Worm (Caenorhabditis elegans): ENCODE measurements around the gene ins-9.

ins-9 gene

ce11 chrX:8838176-8838575 lies 28.3 kb downstream of the ins-9 start (continued):
- TF ChIP-seq Y56A3A.18 (GFP tag; IDR thresholded peaks at IDR 0.05) (0 out of 2 replicates have a peak, but pooled peaks have one; percentile 80), sdz-38 (tag; optimal IDR thresholded peaks at IDR 0.05) (no peak), let-526 (GFP tag; IDR thresholded peaks at IDR 0.05) (no peak), nhr-27 (tag; optimal IDR thresholded peaks at IDR 0.05) (no peak), ztf-22 (GFP tag; optimal IDR thresholded peaks at IDR 0.05) (no peak), F57A8.1 (GFP tag; optimal IDR thresholded peaks at IDR 0.05) (no peak), madf-10 (tag; optimal IDR thresholded peaks at IDR 0.05) (peak; percentile 5), madf-3 (GFP tag; IDR thresholded peaks at IDR 0.05) (0 out of 2 replicates have a peak, but pooled peaks have one; percentile 46), madf-6 (GFP tag; IDR thresholded peaks at IDR 0.05) (no peak), ztf-25 (GFP tag; IDR thresholded peaks at IDR 0.05) (peak; percentile 66; the same call in 1 of the 2 replicates), B0261.1 (tag; optimal IDR thresholded peaks at IDR 0.05) (peak; percentile 70), zfh-2 (GFP tag; conservative IDR thresholded peaks at IDR 0.05) (no peak), cebp-1 (GFP tag; IDR thresholded peaks at IDR 0.05) (no peak), cebp-1 (tag; optimal IDR thresholded peaks at IDR 0.05) (peak; percentile 20), die-1 (tag; optimal IDR thresholded peaks at IDR 0.05) (peak; percentile 70), ets-4 (GFP tag; optimal IDR thresholded peaks at IDR 0.05) (no peak), ceh-79 (tag; optimal IDR thresholded peaks at IDR 0.05) (no peak), ceh-91 (GFP tag; IDR thresholded peaks at IDR 0.05) (0 out of 2 replicates have a peak, but pooled peaks have one; percentile 10), ztf-28 (GFP tag; IDR thresholded peaks at IDR 0.05) (0 out of 2 replicates have a peak, but pooled peaks have one; percentile 69), him-1 (tag; optimal IDR thresholded peaks at IDR 0.05) (peak; percentile 45), xnd-1 (tag; optimal IDR thresholded peaks at IDR 0.05) (no peak), egl-44 (GFP tag; IDR thresholded peaks at IDR 0.05) (peak; percentile 65; the same call in 1 of the 2 replicates), ama-1 (optimal IDR thresholded peaks at IDR 0.05) (no peak), ama-1 (GFP tag; optimal IDR thresholded peaks at IDR 0.05) (peak; percentile 27 to 55), atf-7 (tag; optimal IDR thresholded peaks at IDR 0.05) (no peak), lsl-1 (GFP tag; optimal IDR thresholded peaks at IDR 0.05) (no peak), hmg-1.2 (GFP tag; IDR thresholded peaks at IDR 0.05) (peak; percentile 58), ZK185.1 (tag; optimal IDR thresholded peaks at IDR 0.05; ENCODE audit: poor library complexity, severe bottlenecking) (peak; percentile 68), athp-1 (tag; optimal IDR thresholded peaks at IDR 0.05) (no peak), mes-4 (tag; optimal IDR thresholded peaks at IDR 0.05) (no peak)

ce11 chrX:8835887-8836348 lies 30.5 kb downstream of the ins-9 start, which contains the start of gene C28G1.2:
TSS of gene C28G1.2 (plus strand) at chrX:8836016.
- peak; percentile 63 for TF ChIP-seq mxl-1 (tag; optimal IDR thresholded peaks at IDR 0.05)
- TF ChIP-seq him-1 (tag; optimal IDR thresholded peaks at IDR 0.05) = peak; percentile 93
- TF ChIP-seq dox-1 (GFP tag; IDR thresholded peaks at IDR 0.05) = peak; percentile 93
- peak; percentile 89 for TF ChIP-seq hmg-20 (GFP tag; IDR thresholded peaks at IDR 0.05)
- TF ChIP-seq dpff-1 (tag; optimal IDR thresholded peaks at IDR 0.05) = no peak
- peak; percentile 52; the same call in 1 of the 2 replicates for TF ChIP-seq Y79H2A.3 (GFP tag; conservative IDR thresholded peaks at IDR 0.05)
- 0 out of 2 replicates have a peak, but pooled peaks have one; percentile 25 for TF ChIP-seq madf-8 (GFP tag; conservative IDR thresholded peaks at IDR 0.05)
- TF ChIP-seq zim-3 (tag; optimal IDR thresholded peaks at IDR 0.05) = peak; percentile 88
- peak; percentile 88 for TF ChIP-seq nhr-90 (tag; optimal IDR thresholded peaks at IDR 0.05)
- TF ChIP-seq ztf-28 (GFP tag; IDR thresholded peaks at IDR 0.05) = peak; percentile 62; the same call in 1 of the 2 replicates
- TF ChIP-seq repo-1 (tag; optimal IDR thresholded peaks at IDR 0.05) = peak; percentile 92
- peak; percentile 85 for TF ChIP-seq hrde-1 (tag; optimal IDR thresholded peaks at IDR 0.05; ENCODE audit: borderline replicate concordance)
- peak; percentile 80 for TF ChIP-seq lir-1 (GFP tag; conservative IDR thresholded peaks at IDR 0.05)
- TF ChIP-seq madf-6 (GFP tag; IDR thresholded peaks at IDR 0.05) = no peak; the same call in 1 of the 2 replicates
- 0 out of 2 replicates have a peak, but pooled peaks have one; percentile 39 for TF ChIP-seq C17E4.6 (GFP tag; IDR thresholded peaks at IDR 0.05)
- TF ChIP-seq rec-8 (tag; optimal IDR thresholded peaks at IDR 0.05) = peak; percentile 90 to 95
- no peak for TF ChIP-seq bed-1 (GFP tag; IDR thresholded peaks at IDR 0.05)
- TF ChIP-seq Y56A3A.18 (GFP tag; IDR thresholded peaks at IDR 0.05) = peak; percentile 94
- TF ChIP-seq unc-130 (GFP tag; optimal IDR thresholded peaks at IDR 0.05) = peak; percentile 88
- peak; percentile 86 for TF ChIP-seq athp-1 (tag; optimal IDR thresholded peaks at IDR 0.05)
- peak; percentile 96 for TF ChIP-seq ceh-27 (GFP tag; optimal IDR thresholded peaks at IDR 0.05)
- peak; percentile 89 for TF ChIP-seq atf-7 (tag; optimal IDR thresholded peaks at IDR 0.05)
- peak; percentile 63; the same call in 1 of the 2 replicates for TF ChIP-seq egrh-3 (GFP tag; IDR thresholded peaks at IDR 0.05)
- peak; percentile 88 for TF ChIP-seq gei-17 (GFP tag; optimal IDR thresholded peaks at IDR 0.05)
- peak; percentile 100 for TF ChIP-seq B0261.1 (tag; optimal IDR thresholded peaks at IDR 0.05)
